Worm (Caenorhabditis elegans): ENCODE results near the gene dpf-7.

DNA sequence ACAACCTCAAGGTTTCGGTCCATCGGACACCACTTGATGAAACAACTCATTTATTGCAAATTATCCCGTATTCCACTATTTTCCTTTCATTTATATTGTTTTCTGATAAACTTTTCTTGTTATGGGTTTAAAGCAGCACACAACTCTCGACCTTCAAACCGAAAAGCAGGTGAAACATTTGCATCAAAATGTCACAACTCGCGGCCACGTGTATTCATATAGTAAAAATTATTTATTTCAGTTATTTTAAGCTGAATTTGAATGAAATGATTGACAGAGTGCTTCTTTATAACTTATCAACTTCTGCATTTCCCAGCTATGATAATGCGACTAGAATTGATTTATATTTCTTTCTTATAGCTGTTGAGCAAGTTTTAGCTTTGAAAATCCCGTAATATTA is 9.5 kb upstream of the dpf-7 start, which contains the start of gene srw-95:
- no peak for TF ChIP-seq tbx-2 (tag; optimal IDR thresholded peaks at IDR 0.05)
- no peak for TF ChIP-seq lin-39 (tag; optimal IDR thresholded peaks at IDR 0.05)
- no peak for TF ChIP-seq sea-2 (GFP tag; optimal IDR thresholded peaks at IDR 0.05)
- no peak for TF ChIP-seq nhr-76 (tag; optimal IDR thresholded peaks at IDR 0.05)

All from whole organism, L3 larva.